Fruit fly (Drosophila melanogaster): ENCODE measurements around the gene CG46280.

The CG46280 gene

dm6 chr3R:13011621-13011963, 18.9 kb downstream of the CG46280 start, which contains the start of gene CtBP:
CtBP (plus strand) TSS chr3R:13011649.
- TF ChIP-seq Bgb (GFP tag; IDR thresholded peaks at IDR 0.05; ENCODE audit: partially characterized antibody) (peak; percentile 40; the same call in 1 of the 2 replicates), nom (GFP tag; optimal IDR thresholded peaks at IDR 0.05) (peak; percentile 63), phol (tag; optimal IDR thresholded peaks at IDR 0.05) (peak; percentile 96), CG11456 (GFP tag; IDR thresholded peaks at IDR 0.05) (no peak), Med (GFP tag) (peak; percentile 80), HLHmδ (GFP tag; optimal IDR thresholded peaks at IDR 0.05) (peak; percentile 47), CG14710 (tag; optimal IDR thresholded peaks at IDR 0.05) (peak; percentile 14), zf30C (GFP tag; optimal IDR thresholded peaks at IDR 0.05) (peak; percentile 24), Hr39 (optimal IDR thresholded peaks at IDR 0.05) (no peak), CG34422 (GFP tag; IDR thresholded peaks at IDR 0.05) (peak; percentile 60; the same call in 1 of the 3 replicates), NFAT (GFP tag; IDR thresholded peaks at IDR 0.05) (0 out of 2 replicates have a peak, but pooled peaks have one; percentile 33), sd (tag; optimal IDR thresholded peaks at IDR 0.05) (peak; percentile 88), MESR4 (GFP tag; optimal IDR thresholded peaks at IDR 0.05) (peak; percentile 58), Elba2 (GFP tag; optimal IDR thresholded peaks at IDR 0.05) (peak; percentile 4), bowl (GFP tag; IDR thresholded peaks at IDR 0.05) (0 out of 2 replicates have a peak, but pooled peaks have one; percentile 9), CG12659 (GFP tag; optimal IDR thresholded peaks at IDR 0.05) (peak; percentile 55), YL-1 (GFP tag; optimal IDR thresholded peaks at IDR 0.05) (no peak), Oaz (GFP tag; IDR thresholded peaks at IDR 0.05) (no peak), nerfin-1 (tag; optimal IDR thresholded peaks at IDR 0.05) (peak; percentile 62), CG7839 (tag; optimal IDR thresholded peaks at IDR 0.05) (no peak), chm (GFP tag; IDR thresholded peaks at IDR 0.05) (0 out of 2 replicates have a peak, but pooled peaks have one; percentile 7), Adf1 (GFP tag; IDR thresholded peaks at IDR 0.05) (peak; percentile 23; the same call in 1 of the 2 replicates)

- TF ChIP-seq wor (GFP tag; IDR thresholded peaks at IDR 0.05): no peak
- 0 out of 3 replicates have a peak, but pooled peaks have one; percentile 5 for TF ChIP-seq ci (GFP tag; IDR thresholded peaks at IDR 0.05)
- no peak for TF ChIP-seq en (GFP tag; optimal IDR thresholded peaks at IDR 0.05)
- TF ChIP-seq CG17186 (GFP tag; optimal IDR thresholded peaks at IDR 0.05): peak; percentile 52
- 0 out of 4 replicates have a peak, but pooled peaks have one; percentile 17 for TF ChIP-seq Dll (GFP tag; IDR thresholded peaks at IDR 0.05; ENCODE audit: partially characterized antibody)
- no peak for TF ChIP-seq kay (GFP tag; optimal IDR thresholded peaks at IDR 0.05)
- TF ChIP-seq Myb (GFP tag; optimal IDR thresholded peaks at IDR 0.05): peak; percentile 35
- no peak for TF ChIP-seq kni (GFP tag; optimal IDR thresholded peaks at IDR 0.05)
- TF ChIP-seq croc (GFP tag; conservative IDR thresholded peaks at IDR 0.05): no peak
- no peak for TF ChIP-seq CG6272 (GFP tag; IDR thresholded peaks at IDR 0.05)
- TF ChIP-seq row (GFP tag; IDR thresholded peaks at IDR 0.05): peak; percentile 38; the same call in 1 of the 3 replicates
- peak; percentile 66; the same call in 2 of the 3 replicates for TF ChIP-seq CG34422 (GFP tag; IDR thresholded peaks at IDR 0.05)
- TF ChIP-seq E2f2 (GFP tag; IDR thresholded peaks at IDR 0.05): 0 out of 2 replicates have a peak, but pooled peaks have one; percentile 8
- peak; percentile 60 for TF ChIP-seq BEAF-32 (GFP tag; optimal IDR thresholded peaks at IDR 0.05)
- no peak for TF ChIP-seq sob (GFP tag; IDR thresholded peaks at IDR 0.05)
- TF ChIP-seq CG3847 (GFP tag; IDR thresholded peaks at IDR 0.05): peak; percentile 54
- no peak for TF ChIP-seq CG7987 (GFP tag; optimal IDR thresholded peaks at IDR 0.05)
- TF ChIP-seq zfh1 (GFP tag; IDR thresholded peaks at IDR 0.05): 0 out of 3 replicates have a peak, but pooled peaks have one; percentile 16
- peak; percentile 55; the same call in 1 of the 2 replicates for TF ChIP-seq sna (GFP tag; IDR thresholded peaks at IDR 0.05; ENCODE audit: partially characterized antibody)
- TF ChIP-seq fru (optimal IDR thresholded peaks at IDR 0.05): no peak
- no peak for TF ChIP-seq D19B (GFP tag; optimal IDR thresholded peaks at IDR 0.05)
- no peak for TF ChIP-seq Nf-YB (GFP tag; optimal IDR thresholded peaks at IDR 0.05)
- peak; percentile 78 for TF ChIP-seq CG12659 (GFP tag; optimal IDR thresholded peaks at IDR 0.05)
- no peak for TF ChIP-seq toy (GFP tag; IDR thresholded peaks at IDR 0.05)
- TF ChIP-seq Spps (tag; optimal IDR thresholded peaks at IDR 0.05): no peak
- no peak for TF ChIP-seq bigmax (GFP tag; optimal IDR thresholded peaks at IDR 0.05)
- no peak for TF ChIP-seq ab (GFP tag; optimal IDR thresholded peaks at IDR 0.05)
- TF ChIP-seq Eip74EF (GFP tag; optimal IDR thresholded peaks at IDR 0.05): no peak
- TF ChIP-seq insv (GFP tag; optimal IDR thresholded peaks at IDR 0.05): peak in 1 of 2 experiments; percentile 12
These were observed 19.4 kb downstream of the CG46280 start, which contains the start of gene CG8031 for dm6 chr3R:13010905-13011620. CG8031 (minus strand) TSS chr3R:13011310.

Data from whole organism, embryonic.